Worm (Caenorhabditis elegans) whole organism, young adult: Measurements from ENCODE around the gene mdt-6.

Experiments used
- F10E7.11 ChIP-seq: sonication (generic microtip); optimal IDR thresholded peaks from 2 replicates; lab custom pipeline; 2017; ENCODE audit warnings: mild to moderate bottlenecking, missing genetic modification characterization, moderate library complexity, missing compliant biosample characterization
- F22D6.2 ChIP-seq: sonication (generic microtip); optimal IDR thresholded peaks from 2 replicates; lab custom pipeline; 2016; ENCODE audit warnings: mild to moderate bottlenecking, missing genetic modification characterization, missing compliant biosample characterization
- F37B4.10 ChIP-seq: fragments of 200-800 bp; sonication (Bioruptor generic); IDR thresholded peaks from 2 replicates; pipeline ENCODE4 v1.3.6; 2022; ENCODE audit warnings: missing genetic modification characterization, missing compliant biosample characterization
- ZK185.1 ChIP-seq: sonication (generic microtip); optimal IDR thresholded peaks from 2 replicates; lab custom pipeline; 2016; ENCODE audit warnings: mild to moderate bottlenecking, missing genetic modification characterization, missing compliant biosample characterization; ENCODE audit not compliant: poor library complexity, severe bottlenecking
- bed-2 ChIP-seq: fragments of 200-800 bp; sonication (Bioruptor generic); IDR thresholded peaks from 2 replicates; pipeline ENCODE4 v1.3.6; 2022; ENCODE audit warnings: missing genetic modification reagents, missing genetic modification characterization, missing compliant biosample characterization
- dpl-1 ChIP-seq: fragments of 150-350 bp; optimal IDR thresholded peaks from 2 replicates; lab custom pipeline; 2014; ENCODE audit warnings: missing biosample characterization, missing genetic modification reagents, missing genetic modification characterization
- gei-17 ChIP-seq: fragments of 200-800 bp; sonication (Bioruptor generic); optimal IDR thresholded peaks from 2 replicates; lab custom pipeline; 2018; ENCODE audit warnings: mild to moderate bottlenecking, missing genetic modification characterization, missing compliant biosample characterization
- madf-10 ChIP-seq: sonication (generic microtip); optimal IDR thresholded peaks from 2 replicates; lab custom pipeline; 2016; ENCODE audit warnings: mild to moderate bottlenecking, missing genetic modification characterization, missing compliant biosample characterization
- madf-6 ChIP-seq: fragments of 200-800 bp; sonication (Bioruptor generic); IDR thresholded peaks from 2 replicates; pipeline ENCODE4 v1.3.6; 2022; ENCODE audit warnings: missing genetic modification reagents, missing genetic modification characterization, missing compliant biosample characterization
- nhr-90 ChIP-seq: sonication (generic microtip); optimal IDR thresholded peaks from 2 replicates; lab custom pipeline; 2016; ENCODE audit warnings: missing genotype, mild to moderate bottlenecking, missing genetic modification characterization, missing compliant biosample characterization
- tbx-9 ChIP-seq: sonication (generic microtip); optimal IDR thresholded peaks from 2 replicates; lab custom pipeline; 2016; ENCODE audit warnings: borderline replicate concordance, missing genetic modification characterization, inconsistent platforms, missing compliant biosample characterization
- zim-3 ChIP-seq: sonication (generic microtip); optimal IDR thresholded peaks from 2 replicates; lab custom pipeline; 2017; ENCODE audit warnings: mild to moderate bottlenecking, missing genetic modification characterization, moderate library complexity, missing compliant biosample characterization

Gene mdt-6

ce11 chrV:7009461-7009860 is 50.0 kb downstream of the mdt-6 start, which contains the start of gene C33G8.2:
C33G8.2 (plus strand) TSS chrV:7009761.
- TF ChIP-seq ZK185.1 (tag; lab: Kevin White, UChicago), result no peak
- TF ChIP-seq bed-2 (GFP tag; lab: Robert Waterston, UW), result no peak
- no peak for TF ChIP-seq F37B4.10 (GFP tag; lab: Robert Waterston, UW)
- TF ChIP-seq gei-17, result no peak
- TF ChIP-seq dpl-1, result no peak
- TF ChIP-seq nhr-90 (tag; lab: Kevin White, UChicago), result no peak
- no peak for TF ChIP-seq zim-3 (tag; lab: Kevin White, UChicago)
- TF ChIP-seq madf-10 (tag; lab: Kevin White, UChicago), result no peak
- TF ChIP-seq F22D6.2 (tag; lab: Kevin White, UChicago), result no peak
- no peak for TF ChIP-seq F10E7.11 (tag; lab: Kevin White, UChicago)
- TF ChIP-seq tbx-9 (tag; lab: Kevin White, UChicago), result no peak
- no peak for TF ChIP-seq madf-6
- TF ChIP-seq, all 124 proteins: peak for 0
